Fruit fly (Drosophila melanogaster): ENCODE results near the gene sisA.

The sisA gene

DNA sequence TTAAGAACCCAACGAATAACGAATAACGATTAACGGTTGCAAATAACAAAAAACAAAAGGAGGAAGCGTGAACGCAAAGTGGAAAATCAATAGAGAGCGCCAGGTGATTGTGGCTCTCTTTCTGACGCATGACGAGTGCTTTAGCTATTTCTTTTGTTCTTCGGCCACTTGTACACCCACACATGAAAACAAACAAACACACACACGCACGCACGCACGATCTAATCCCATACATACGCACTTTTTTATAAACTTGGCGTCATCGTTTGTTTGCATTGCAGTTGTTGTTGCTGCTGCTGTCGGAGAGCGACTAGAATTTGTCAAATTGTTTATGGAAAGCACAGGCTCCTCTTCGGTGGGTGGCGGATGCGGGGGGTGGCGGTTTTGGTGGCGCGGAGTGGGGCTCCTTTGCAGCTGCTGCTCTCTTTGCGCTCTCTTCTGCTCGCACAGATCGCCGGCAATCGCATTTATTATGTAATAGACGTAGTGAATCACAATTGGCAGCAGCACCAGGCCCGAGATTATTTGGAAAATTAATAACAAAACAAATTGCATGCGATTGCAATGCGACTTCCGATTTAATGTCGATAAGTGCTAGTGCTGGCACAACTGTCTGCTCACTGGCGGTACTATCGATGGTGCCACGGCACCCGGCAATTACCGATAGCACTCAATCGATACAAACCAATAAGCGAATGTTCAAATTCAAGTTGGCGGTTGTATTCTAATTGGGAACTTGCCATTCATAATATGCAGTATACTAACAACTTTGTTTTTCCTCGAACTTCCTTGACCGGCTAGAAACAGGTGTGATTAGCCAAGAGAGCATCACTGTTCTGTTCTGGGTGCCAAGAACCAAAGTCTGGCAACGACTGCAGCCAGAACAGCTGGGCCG lies 17.1 kb upstream of the sisA start:
- TF ChIP-seq Sox15 (GFP tag; optimal IDR thresholded peaks at IDR 0.05) (no peak), Sox14 (GFP tag; optimal IDR thresholded peaks at IDR 0.05) (peak; percentile 55), net (GFP tag; optimal IDR thresholded peaks at IDR 0.05) (no peak), salr (GFP tag; optimal IDR thresholded peaks at IDR 0.05) (no peak), OdsH (GFP tag; optimal IDR thresholded peaks at IDR 0.05) (peak; percentile 45), Sox102F (GFP tag; optimal IDR thresholded peaks at IDR 0.05) (no peak), CG11762 (GFP tag; optimal IDR thresholded peaks at IDR 0.05; ENCODE audit: insufficient read depth) (no peak), eg (GFP tag; IDR thresholded peaks at IDR 0.05) (no peak), CG6854 (GFP tag; optimal IDR thresholded peaks at IDR 0.05) (no peak), CG6808 (GFP tag; optimal IDR thresholded peaks at IDR 0.05) (no peak), acj6 (GFP tag; optimal IDR thresholded peaks at IDR 0.05) (peak; percentile 26), Hr38 (GFP tag; optimal IDR thresholded peaks at IDR 0.05) (no peak), CG8319 (GFP tag; optimal IDR thresholded peaks at IDR 0.05) (no peak), CG9139 (GFP tag; optimal IDR thresholded peaks at IDR 0.05) (no peak), dac (GFP tag; optimal IDR thresholded peaks at IDR 0.05) (no peak), Ets96B (tag; optimal IDR thresholded peaks at IDR 0.05) (no peak), fkh (GFP tag; optimal IDR thresholded peaks at IDR 0.05) (peak; percentile 92), CG16779 (tag; optimal IDR thresholded peaks at IDR 0.05) (peak; percentile 21), CG8119 (GFP tag; IDR thresholded peaks at IDR 0.05) (no peak), svp (GFP tag) (peak; percentile 82), pdm3 (GFP tag; optimal IDR thresholded peaks at IDR 0.05) (peak; percentile 60), ss (GFP tag; optimal IDR thresholded peaks at IDR 0.05) (no peak), CG11294 (GFP tag; IDR thresholded peaks at IDR 0.05) (no peak), CG31627 (GFP tag; optimal IDR thresholded peaks at IDR 0.05) (peak; percentile 56), Eip75B (GFP tag; optimal IDR thresholded peaks at IDR 0.05) (peak; percentile 5), esn (GFP tag; optimal IDR thresholded peaks at IDR 0.05) (peak; percentile 49), Hr4 (GFP tag; optimal IDR thresholded peaks at IDR 0.05) (peak; percentile 1), CG6163 (GFP tag; IDR thresholded peaks at IDR 0.05) (peak; percentile 32; the same call in 1 of the 3 replicates), Blimp-1 (GFP tag; optimal IDR thresholded peaks at IDR 0.05) (no peak), Eip78C (GFP tag) (peak; percentile 53), Ets21C (GFP tag; optimal IDR thresholded peaks at IDR 0.05) (peak; percentile 37), Met (GFP tag; optimal IDR thresholded peaks at IDR 0.05) (no peak), CG34406 (GFP tag; optimal IDR thresholded peaks at IDR 0.05) (no peak), CG6276 (GFP tag; optimal IDR thresholded peaks at IDR 0.05) (peak; percentile 20), fd85E (GFP tag; optimal IDR thresholded peaks at IDR 0.05) (no peak), cyc (GFP tag; optimal IDR thresholded peaks at IDR 0.05) (peak; percentile 31), CG10669 (GFP tag; optimal IDR thresholded peaks at IDR 0.05) (no peak), CG8632 (GFP tag; optimal IDR thresholded peaks at IDR 0.05) (no peak), CG7368 (GFP tag; optimal IDR thresholded peaks at IDR 0.05) (no peak), lz (GFP tag; optimal IDR thresholded peaks at IDR 0.05) (peak; percentile 46), dsx (GFP tag; optimal IDR thresholded peaks at IDR 0.05; ENCODE audit: poor library complexity, severe bottlenecking) (no peak), fd59A (GFP tag; optimal IDR thresholded peaks at IDR 0.05) (no peak), Hr39 (GFP tag; optimal IDR thresholded peaks at IDR 0.05) (peak; percentile 63), CG4318 (GFP tag; optimal IDR thresholded peaks at IDR 0.05) (no peak), CG1621 (tag; optimal IDR thresholded peaks at IDR 0.05) (no peak), vri (GFP tag; optimal IDR thresholded peaks at IDR 0.05) (peak; percentile 41), CG10631 (GFP tag; optimal IDR thresholded peaks at IDR 0.05) (peak; percentile 53), topi (GFP tag; optimal IDR thresholded peaks at IDR 0.05) (peak; percentile 7), Smox (GFP tag; optimal IDR thresholded peaks at IDR 0.05) (peak; percentile 32), CG32006 (GFP tag; optimal IDR thresholded peaks at IDR 0.05) (peak; percentile 11)

Measured in whole organism, prepupa.